Worm (Caenorhabditis elegans) whole organism, young adult: ENCODE results near the gene lex-1.

Experiments used
- B0019.2 ChIP-seq: fragments of 200-800 bp; sonication (Bioruptor generic); conservative IDR thresholded peaks from 2 replicates; pipeline ENCODE4 v1.3.6; 2022; ENCODE audit warnings: missing genetic modification reagents, missing genetic modification characterization, missing compliant biosample characterization
- B0035.1 ChIP-seq: sonication (generic microtip); optimal IDR thresholded peaks from 2 replicates; lab custom pipeline; 2016; ENCODE audit warnings: missing genetic modification characterization, mild to moderate bottlenecking, missing compliant biosample characterization, missing genotype, missing genetic modification reagents
- C06A6.2 ChIP-seq: fragments of 200-800 bp; sonication (Bioruptor generic); conservative IDR thresholded peaks from 2 replicates; pipeline ENCODE4 v1.3.6; 2022; ENCODE audit warnings: missing genetic modification characterization, missing compliant biosample characterization
- D2030.7 ChIP-seq: fragments of 200-800 bp; sonication (Bioruptor generic); IDR thresholded peaks from 2 replicates; pipeline ENCODE4 v1.3.6; 2022; ENCODE audit warnings: missing genetic modification reagents, missing genetic modification characterization, missing compliant biosample characterization
- F10E7.11 ChIP-seq: sonication (generic microtip); optimal IDR thresholded peaks from 2 replicates; lab custom pipeline; 2017; ENCODE audit warnings: mild to moderate bottlenecking, missing genetic modification characterization, moderate library complexity, missing compliant biosample characterization
- F33H1.4 ChIP-seq: fragments of 200-800 bp; sonication (Bioruptor generic); IDR thresholded peaks from 2 replicates; pipeline ENCODE4 v1.3.6; 2022; ENCODE audit warnings: missing genetic modification reagents, missing genetic modification characterization, missing compliant biosample characterization
- F55B11.4 ChIP-seq: sonication (generic microtip); optimal IDR thresholded peaks from 2 replicates; lab custom pipeline; 2016; ENCODE audit warnings: missing compliant biosample characterization, missing genetic modification characterization, borderline replicate concordance; ENCODE audit not compliant: insufficient read depth
- K12H6.12 ChIP-seq: fragments of 200-800 bp; sonication (Bioruptor generic); optimal IDR thresholded peaks from 2 replicates; lab custom pipeline; 2018; ENCODE audit warnings: mild to moderate bottlenecking, missing genetic modification characterization, missing compliant biosample characterization
- T26A5.8 ChIP-seq: sonication (generic microtip); optimal IDR thresholded peaks from 2 replicates; lab custom pipeline; 2016; ENCODE audit warnings: missing genetic modification characterization, missing compliant biosample characterization
- Y67H2A.10 ChIP-seq: fragments of 200-800 bp; sonication (Bioruptor generic); conservative IDR thresholded peaks from 2 replicates; pipeline ENCODE4 v1.3.6; 2022; ENCODE audit warnings: missing genetic modification reagents, missing genetic modification characterization, missing compliant biosample characterization
- Y95B8A.8 ChIP-seq: fragments of 200-800 bp; sonication (Bioruptor generic); IDR thresholded peaks from 2 replicates; pipeline ENCODE4 v1.3.6; 2022; ENCODE audit warnings: missing genetic modification reagents, missing genetic modification characterization, missing compliant biosample characterization
- athp-1 ChIP-seq: sonication (generic microtip); optimal IDR thresholded peaks from 2 replicates; lab custom pipeline; 2017; ENCODE audit warnings: mild to moderate bottlenecking, missing genetic modification characterization, missing compliant biosample characterization
- attf-3 ChIP-seq: fragments of 200-800 bp; sonication (Bioruptor generic); conservative IDR thresholded peaks from 2 replicates; pipeline ENCODE4 v1.3.6; 2022; ENCODE audit warnings: missing genetic modification reagents, missing genetic modification characterization, missing compliant biosample characterization
- attf-5 ChIP-seq: fragments of 200-800 bp; sonication (Bioruptor generic); optimal IDR thresholded peaks from 2 replicates; lab custom pipeline; 2018; ENCODE audit warnings: mild to moderate bottlenecking, missing genetic modification characterization, missing compliant biosample characterization
- bed-2 ChIP-seq: fragments of 200-800 bp; sonication (Bioruptor generic); IDR thresholded peaks from 2 replicates; pipeline ENCODE4 v1.3.6; 2022; ENCODE audit warnings: missing genetic modification reagents, missing genetic modification characterization, missing compliant biosample characterization
- cebp-2 ChIP-seq: fragments of 200-800 bp; sonication (Bioruptor generic); IDR thresholded peaks from 2 replicates; pipeline ENCODE4 v1.3.6; 2022; ENCODE audit warnings: missing genetic modification characterization, missing compliant biosample characterization
- ceh-79 ChIP-seq: sonication (generic microtip); optimal IDR thresholded peaks from 2 replicates; lab custom pipeline; 2017; ENCODE audit warnings: mild to moderate bottlenecking, missing genetic modification characterization, missing compliant biosample characterization
- dox-1 ChIP-seq: fragments of 200-800 bp; sonication (Bioruptor generic); IDR thresholded peaks from 2 replicates; pipeline ENCODE4 v1.3.6; 2022; ENCODE audit warnings: missing genetic modification reagents, missing genetic modification characterization, missing compliant biosample characterization
- egl-18 ChIP-seq: fragments of 200-800 bp; sonication (Bioruptor generic); IDR thresholded peaks from 2 replicates; pipeline ENCODE4 v1.3.6; 2022; ENCODE audit warnings: missing genetic modification reagents, missing genetic modification characterization, missing compliant biosample characterization
- egl-44 ChIP-seq: fragments of 200-800 bp; sonication (Bioruptor generic); IDR thresholded peaks from 2 replicates; pipeline ENCODE4 v1.3.6; 2022; ENCODE audit warnings: missing genetic modification reagents, missing genetic modification characterization, missing compliant biosample characterization
- egrh-3 ChIP-seq: fragments of 200-800 bp; sonication (Bioruptor generic); IDR thresholded peaks from 2 replicates; pipeline ENCODE4 v1.3.6; 2022; ENCODE audit warnings: missing genetic modification reagents, missing genetic modification characterization, missing compliant biosample characterization
- ekl-4 ChIP-seq: fragments of 200-800 bp; sonication (Bioruptor generic); IDR thresholded peaks from 2 replicates; pipeline ENCODE4 v1.3.6; 2022; ENCODE audit warnings: missing genetic modification reagents, missing genetic modification characterization, missing compliant biosample characterization
- fkh-3 ChIP-seq: sonication (generic microtip); optimal IDR thresholded peaks from 2 replicates; lab custom pipeline; 2016; ENCODE audit warnings: mild to moderate bottlenecking, missing genetic modification characterization, missing compliant biosample characterization
- gei-17 ChIP-seq: fragments of 200-800 bp; sonication (Bioruptor generic); optimal IDR thresholded peaks from 2 replicates; lab custom pipeline; 2018; ENCODE audit warnings: mild to moderate bottlenecking, missing genetic modification characterization, missing compliant biosample characterization
- him-1 ChIP-seq: sonication (generic microtip); optimal IDR thresholded peaks from 2 replicates; lab custom pipeline; 2016; ENCODE audit warnings: missing genotype, missing genetic modification reagents, missing genetic modification characterization, missing compliant biosample characterization
- hlh-12 ChIP-seq: sonication (generic microtip); optimal IDR thresholded peaks from 2 replicates; lab custom pipeline; 2016; ENCODE audit warnings: missing genetic modification characterization, missing compliant biosample characterization
- hmg-20 ChIP-seq: fragments of 200-800 bp; sonication (Bioruptor generic); IDR thresholded peaks from 2 replicates; pipeline ENCODE4 v1.3.6; 2022; ENCODE audit warnings: missing genetic modification reagents, missing genetic modification characterization, missing compliant biosample characterization
- hrde-1 ChIP-seq: sonication (generic microtip); optimal IDR thresholded peaks from 2 replicates; lab custom pipeline; 2016; ENCODE audit warnings: missing genetic modification characterization, mild to moderate bottlenecking, missing compliant biosample characterization, moderate library complexity, missing genotype, missing genetic modification reagents, borderline replicate concordance
- lag-1 ChIP-seq: fragments of 200-800 bp; sonication (Bioruptor generic); IDR thresholded peaks from 2 replicates; pipeline ENCODE4 v1.3.6; 2022; ENCODE audit warnings: missing genetic modification reagents, missing genetic modification characterization, missing compliant biosample characterization
- let-526 ChIP-seq: fragments of 200-800 bp; sonication (Bioruptor generic); IDR thresholded peaks from 2 replicates; pipeline ENCODE4 v1.3.6; 2022; ENCODE audit warnings: missing genetic modification reagents, missing genetic modification characterization, missing compliant biosample characterization
- lin-54 ChIP-seq: fragments of 200-800 bp; sonication (Bioruptor generic); optimal IDR thresholded peaks from 2 replicates; lab custom pipeline; 2018; ENCODE audit warnings: mild to moderate bottlenecking, missing genetic modification characterization, missing compliant biosample characterization
- madf-3 ChIP-seq: fragments of 200-800 bp; sonication (Bioruptor generic); IDR thresholded peaks from 2 replicates; pipeline ENCODE4 v1.3.6; 2022; ENCODE audit warnings: missing genetic modification reagents, missing genetic modification characterization, missing compliant biosample characterization
- madf-6 ChIP-seq: fragments of 200-800 bp; sonication (Bioruptor generic); IDR thresholded peaks from 2 replicates; pipeline ENCODE4 v1.3.6; 2022; ENCODE audit warnings: missing genetic modification reagents, missing genetic modification characterization, missing compliant biosample characterization
- madf-8 ChIP-seq: fragments of 200-800 bp; sonication (Bioruptor generic); conservative IDR thresholded peaks from 2 replicates; pipeline ENCODE4 v1.3.6; 2022; ENCODE audit warnings: missing genetic modification reagents, missing genetic modification characterization, missing compliant biosample characterization
- mcd-1 ChIP-seq: fragments of 200-800 bp; sonication (Bioruptor generic); IDR thresholded peaks from 2 replicates; pipeline ENCODE4 v1.3.6; 2022; ENCODE audit warnings: missing genetic modification reagents, missing genetic modification characterization, missing compliant biosample characterization
- mes-4 ChIP-seq: sonication (generic microtip); optimal IDR thresholded peaks from 2 replicates; lab custom pipeline; 2016; ENCODE audit warnings: missing genotype, missing genetic modification characterization, missing compliant biosample characterization
- nfya-1 ChIP-seq: sonication (generic microtip); optimal IDR thresholded peaks from 2 replicates; lab custom pipeline; 2017; ENCODE audit warnings: antibody characterized with exemption, missing compliant biosample characterization, missing genetic modification characterization, borderline replicate concordance; ENCODE audit not compliant: insufficient read depth
- nfya-2 ChIP-seq: fragments of 200-800 bp; sonication (Bioruptor generic); IDR thresholded peaks from 2 replicates; pipeline ENCODE4 v1.3.6; 2022; ENCODE audit warnings: missing genetic modification reagents, missing genetic modification characterization, missing compliant biosample characterization
- nhr-80 ChIP-seq: sonication (generic microtip); optimal IDR thresholded peaks from 2 replicates; lab custom pipeline; 2016; ENCODE audit warnings: missing genetic modification characterization, missing compliant biosample characterization
- nhr-90 ChIP-seq: sonication (generic microtip); optimal IDR thresholded peaks from 2 replicates; lab custom pipeline; 2016; ENCODE audit warnings: missing genotype, mild to moderate bottlenecking, missing genetic modification characterization, missing compliant biosample characterization
- repo-1 ChIP-seq: sonication (generic microtip); optimal IDR thresholded peaks from 2 replicates; lab custom pipeline; 2017; ENCODE audit warnings: mild to moderate bottlenecking, missing genetic modification characterization, missing compliant biosample characterization
- snpc-4 ChIP-seq, 5 experiments: fragments of 150-350 bp in 1 of 5; sonication (generic microtip) in 4 of 5; optimal IDR thresholded peaks; 2 replicates each; lab custom pipeline; 2014 to 2018; ENCODE audit warnings: missing genetic modification characterization in 5 of 5, missing biosample characterization in 3 of 5, antibody characterized with exemption in 2 of 5, mild to moderate bottlenecking in 2 of 5, missing compliant biosample characterization in 2 of 5, missing genotype in 2 of 5, moderate library complexity in 2 of 5, missing genetic modification reagents in 1 of 5
- somi-1 ChIP-seq: fragments of 200-800 bp; sonication (Bioruptor generic); optimal IDR thresholded peaks from 2 replicates; lab custom pipeline; 2018; ENCODE audit warnings: mild to moderate bottlenecking, missing genetic modification characterization, missing compliant biosample characterization
- unc-62 ChIP-seq: fragments of 150-350 bp; optimal IDR thresholded peaks from 2 replicates; lab custom pipeline; 2014; ENCODE audit warnings: missing biosample characterization, missing genetic modification reagents, missing genetic modification characterization
- xnd-1 ChIP-seq: sonication (generic microtip); optimal IDR thresholded peaks from 2 replicates; lab custom pipeline; 2016; ENCODE audit warnings: missing genotype, missing genetic modification reagents, missing genetic modification characterization, missing compliant biosample characterization
- ztf-18 ChIP-seq: sonication (generic microtip); optimal IDR thresholded peaks from 2 replicates; lab custom pipeline; 2016; ENCODE audit warnings: missing genotype, mild to moderate bottlenecking, missing genetic modification characterization, missing compliant biosample characterization
- ztf-25 ChIP-seq: fragments of 200-800 bp; sonication (Bioruptor generic); IDR thresholded peaks from 2 replicates; pipeline ENCODE4 v1.3.6; 2022; ENCODE audit warnings: missing genetic modification reagents, missing genetic modification characterization, missing compliant biosample characterization
- ztf-26 ChIP-seq: sonication (generic microtip); optimal IDR thresholded peaks from 2 replicates; lab custom pipeline; 2017; ENCODE audit warnings: missing genetic modification characterization, missing compliant biosample characterization
- ztf-3 ChIP-seq: fragments of 200-800 bp; sonication (Bioruptor generic); optimal IDR thresholded peaks from 2 replicates; lab custom pipeline; 2018; ENCODE audit warnings: mild to moderate bottlenecking, missing genetic modification characterization, missing compliant biosample characterization

Gene lex-1

DNA sequence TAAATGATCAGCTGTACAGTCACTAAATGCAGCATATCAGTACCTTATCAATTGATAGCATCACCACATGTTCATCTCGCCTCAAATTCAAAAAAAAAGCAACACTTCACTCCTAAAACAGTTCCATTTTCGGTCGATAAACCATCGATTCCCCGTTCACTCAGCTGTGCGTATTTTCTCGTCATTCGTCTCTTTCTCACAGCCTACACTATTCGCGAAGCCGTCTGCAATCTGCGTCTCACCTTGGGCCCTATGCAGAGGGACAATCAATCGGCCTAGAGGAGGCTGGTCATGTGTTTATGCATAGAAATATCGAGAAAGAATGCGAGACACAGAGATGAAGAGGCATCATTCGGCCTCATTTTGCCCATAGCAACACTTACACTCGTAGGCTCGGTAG lies 46.9 kb upstream of the lex-1 start (continued):
- TF ChIP-seq F10E7.11 (tag; lab: Kevin White, UChicago) (no peak), egl-44 (GFP tag; lab: Robert Waterston, UW) (peak; percentile 86), him-1 (tag; lab: Kevin White, UChicago) (no peak), let-526 (0 out of 2 replicates have a peak, but pooled peaks have one; percentile 22), ekl-4 (peak; percentile 80), C06A6.2 (GFP tag; lab: Robert Waterston, UW) (0 out of 2 replicates have a peak, but pooled peaks have one; percentile 64), fkh-3 (tag; lab: Kevin White, UChicago) (peak; percentile 52), gei-17 (GFP tag; lab: Kevin White, UChicago) (peak; percentile 74), Y95B8A.8 (GFP tag; lab: Robert Waterston, UW) (peak; percentile 48; the same call in 1 of the 2 replicates), ztf-26 (peak; percentile 72), K12H6.12 (tag; lab: Kevin White, UChicago) (peak; percentile 77), athp-1 (peak; percentile 84), egrh-3 (GFP tag; lab: Robert Waterston, UW) (peak; percentile 17; the same call in 1 of the 2 replicates), F33H1.4 (GFP tag; lab: Robert Waterston, UW) (no peak), ztf-25 (GFP tag; lab: Robert Waterston, UW) (no peak), xnd-1 (tag; lab: Kevin White, UChicago) (no peak), lag-1 (GFP tag; lab: Robert Waterston, UW) (no peak), snpc-4 (GFP tag; optimal IDR thresholded peaks at IDR 0.05; lab: Kevin White, UChicago) (no peak), snpc-4 (tag; optimal IDR thresholded peaks at IDR 0.05; lab: Kevin White, UChicago) (peak in 2 of 4 experiments; percentile 50 to 58), somi-1 (GFP tag; lab: Kevin White, UChicago) (peak; percentile 86), ceh-79 (tag; lab: Kevin White, UChicago) (no peak), T26A5.8 (tag; lab: Kevin White, UChicago) (no peak), attf-3 (GFP tag; lab: Robert Waterston, UW) (no peak), nhr-90 (tag; lab: Kevin White, UChicago) (peak; percentile 71), bed-2 (no peak), unc-62 (GFP tag; lab: Kevin White, UChicago) (peak; percentile 36), lin-54 (GFP tag; lab: Kevin White, UChicago) (peak; percentile 70), mes-4 (no peak), Y67H2A.10 (GFP tag; lab: Robert Waterston, UW) (no peak; the same call in 1 of the 2 replicates), cebp-2 (GFP tag; lab: Robert Waterston, UW) (no peak), hmg-20 (GFP tag; lab: Robert Waterston, UW) (0 out of 2 replicates have a peak, but pooled peaks have one; percentile 33), nfya-2 (GFP tag; lab: Robert Waterston, UW) (no peak), hlh-12 (tag; lab: Kevin White, UChicago) (no peak), dox-1 (GFP tag; lab: Robert Waterston, UW) (peak; percentile 86), hrde-1 (tag; lab: Kevin White, UChicago) (no peak), ztf-3 (peak; percentile 58), F55B11.4 (no peak), nhr-80 (tag; lab: Kevin White, UChicago) (peak; percentile 98), attf-5 (GFP tag; lab: Kevin White, UChicago) (peak; percentile 97), B0019.2 (GFP tag; lab: Robert Waterston, UW) (no peak), egl-18 (GFP tag; lab: Robert Waterston, UW) (no peak), repo-1 (tag; lab: Kevin White, UChicago) (peak; percentile 79), ztf-18 (tag; lab: Kevin White, UChicago) (peak; percentile 43), madf-6 (GFP tag; lab: Robert Waterston, UW) (no peak), madf-3 (GFP tag; lab: Robert Waterston, UW) (no peak), D2030.7 (GFP tag; lab: Robert Waterston, UW) (no peak), mcd-1 (GFP tag; lab: Robert Waterston, UW) (peak; percentile 76), nfya-1 (tag; lab: Kevin White, UChicago) (no peak), B0035.1 (tag; lab: Kevin White, UChicago) (peak; percentile 64), madf-8 (no peak)
